Fruit fly (Drosophila melanogaster): ENCODE results near the gene RpL27A.

RpL27A gene

DNA sequence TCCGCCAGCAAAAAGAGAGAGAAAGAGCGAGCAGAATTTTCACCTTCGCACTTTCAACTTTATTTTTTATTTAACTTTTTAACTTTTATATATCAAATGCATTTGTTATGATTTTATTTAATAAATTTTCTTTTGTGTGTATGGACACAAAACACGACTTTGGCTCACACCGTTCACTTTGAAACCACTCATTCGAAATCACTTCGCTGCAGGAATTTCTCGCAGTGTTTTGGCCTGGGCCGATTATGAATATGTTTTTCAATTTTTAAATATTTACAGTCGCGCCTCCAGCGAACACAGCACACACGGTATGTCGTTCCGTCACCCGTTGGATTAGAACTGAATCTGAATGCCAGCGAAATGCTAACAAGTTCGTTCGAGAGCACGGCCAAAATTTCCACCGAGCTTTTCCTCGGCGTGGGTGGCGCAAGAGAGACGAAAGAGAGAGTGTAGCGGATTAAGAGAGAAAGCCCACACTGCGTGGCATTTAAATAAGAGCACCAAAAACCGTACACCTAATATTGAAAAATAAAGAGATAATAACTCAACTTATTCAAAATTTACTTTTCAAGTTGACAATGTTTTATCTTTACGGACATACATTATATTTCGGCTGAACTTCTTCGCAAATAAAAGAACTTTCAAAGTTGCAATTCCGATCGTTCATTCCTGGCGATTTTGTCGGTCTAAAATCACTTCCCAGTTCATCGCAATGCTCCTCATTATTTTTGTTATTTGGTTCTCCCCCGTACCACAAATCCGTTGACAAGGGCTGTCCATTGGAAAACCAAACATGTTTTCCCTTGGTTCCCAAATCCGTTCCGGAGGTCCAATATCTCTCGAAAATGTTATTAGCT lies 17.1 kb downstream of the RpL27A start, which contains the start of gene CG15431:
Gene CG15431, minus strand, starts transcription at position 402 of the 857 bp plus-strand sequence.
- no peak for TF ChIP-seq CTCF (optimal IDR thresholded peaks at IDR 0.05)
- TF ChIP-seq CG8478 (optimal IDR thresholded peaks at IDR 0.05): no peak

DNA sequence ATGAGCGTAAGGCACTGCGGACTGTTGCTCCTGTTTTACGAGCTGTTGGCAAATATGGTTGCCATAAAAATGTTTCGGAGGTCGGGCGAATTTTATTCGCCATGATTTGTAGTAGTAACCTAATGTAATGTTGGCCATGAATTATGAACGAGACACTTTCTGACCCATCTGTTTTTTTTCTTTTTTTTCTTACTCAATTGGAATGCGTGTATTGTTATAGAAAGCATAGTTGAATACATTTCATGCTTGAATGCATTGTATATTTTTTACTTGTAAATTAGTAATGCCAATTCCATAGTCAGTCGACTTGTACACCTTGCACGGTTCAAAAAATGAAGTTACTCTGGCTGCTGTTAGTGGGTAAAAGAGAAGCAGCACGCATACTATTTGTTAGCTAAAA lies 20.7 kb downstream of the RpL27A start, which contains the start of gene CG43056:
Gene CG43056, plus strand, starts transcription at position 301 of the 400 bp plus-strand sequence.
- TF ChIP-seq CTCF (optimal IDR thresholded peaks at IDR 0.05): no peak
- TF ChIP-seq CG8478 (optimal IDR thresholded peaks at IDR 0.05): no peak

DNA sequence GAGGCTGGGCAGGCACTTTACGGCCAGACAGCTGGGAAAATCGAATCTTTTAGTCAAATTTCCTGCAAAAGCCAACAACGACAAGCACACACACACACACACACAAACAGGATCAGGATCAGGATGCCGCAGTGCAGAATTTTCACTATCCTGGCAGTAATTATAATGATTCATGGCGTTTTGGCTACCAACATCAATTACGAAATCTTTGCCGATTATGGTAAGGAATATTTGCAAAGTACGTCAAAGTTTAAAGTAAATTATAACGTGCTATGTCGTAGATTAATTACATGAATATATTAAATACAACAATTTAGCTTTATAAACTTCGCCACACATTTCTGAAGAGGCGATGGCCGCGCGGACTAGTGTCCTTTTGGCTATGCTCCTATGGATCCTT lies 24.6 kb downstream of the RpL27A start, which contains the start of the genes CG34177 and CG34178:
Gene CG34177, plus strand, starts transcription at position 301 of the 400 bp plus-strand sequence.
Gene CG34178, plus strand, starts transcription at position 301 of the 400 bp plus-strand sequence.
- no peak for TF ChIP-seq CG8478 (optimal IDR thresholded peaks at IDR 0.05)
- no peak for TF ChIP-seq CTCF (optimal IDR thresholded peaks at IDR 0.05)

DNA sequence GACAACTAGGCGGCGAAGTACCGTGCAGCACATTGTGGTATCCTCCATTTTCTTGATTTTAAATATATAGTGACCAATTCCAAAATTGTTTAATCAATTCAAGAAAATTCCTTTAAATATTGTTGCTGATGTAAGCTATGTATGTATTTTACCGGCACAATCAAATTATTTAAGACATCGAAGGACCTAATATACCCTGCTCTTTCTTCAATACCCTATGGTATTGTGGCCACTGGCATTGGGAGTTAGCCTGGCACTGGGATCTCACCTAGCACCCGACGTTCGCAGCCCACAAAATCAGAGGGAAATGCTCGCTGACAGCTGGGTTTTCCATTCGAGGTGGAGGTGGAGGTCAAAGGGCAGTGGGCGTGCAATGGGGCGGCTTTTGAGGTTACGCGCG lies 36.0 kb downstream of the RpL27A start:
- TF ChIP-seq CG8478 (optimal IDR thresholded peaks at IDR 0.05) (no peak), CTCF (optimal IDR thresholded peaks at IDR 0.05) (no peak)

dm6 chr2L:4418819-4419218 lies 39.3 kb downstream of the RpL27A start:
- TF ChIP-seq CG8478 (optimal IDR thresholded peaks at IDR 0.05): no peak
- TF ChIP-seq CTCF (optimal IDR thresholded peaks at IDR 0.05): no peak

DNA sequence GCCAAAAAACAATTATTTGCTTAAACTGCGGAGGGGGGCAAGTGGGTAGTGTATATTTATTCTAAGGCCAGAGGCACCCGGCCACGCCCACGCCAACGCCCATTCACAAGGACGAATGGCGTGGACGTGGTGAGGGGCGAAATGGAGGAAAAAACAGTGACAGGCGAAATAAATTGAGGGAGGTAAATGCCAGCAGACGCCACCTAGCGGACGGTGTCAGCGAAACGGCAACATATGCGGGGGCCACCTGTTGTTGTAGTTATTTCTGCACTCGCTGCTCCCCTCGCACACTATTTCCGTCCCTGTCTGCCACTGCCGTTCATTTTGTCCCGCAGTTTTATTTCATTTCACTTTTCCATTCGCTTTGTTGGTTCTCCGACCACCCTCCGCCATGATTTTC lies 40.2 kb downstream of the RpL27A start:
- TF ChIP-seq CG8478 (optimal IDR thresholded peaks at IDR 0.05) (no peak), CTCF (optimal IDR thresholded peaks at IDR 0.05) (peak; percentile 87 to 94)

dm6 chr2L:4416903-4417302 lies 41.3 kb downstream of the RpL27A start:
- TF ChIP-seq CTCF (optimal IDR thresholded peaks at IDR 0.05) (no peak), CG8478 (optimal IDR thresholded peaks at IDR 0.05) (no peak)

dm6 chr2L:4416089-4416488 lies 42.1 kb downstream of the RpL27A start:
- TF ChIP-seq CG8478 (optimal IDR thresholded peaks at IDR 0.05) (no peak), CTCF (optimal IDR thresholded peaks at IDR 0.05) (no peak)

- no peak for TF ChIP-seq CG8478 (optimal IDR thresholded peaks at IDR 0.05)
- no peak for TF ChIP-seq CTCF (optimal IDR thresholded peaks at IDR 0.05)
Observed at dm6 chr2L:4414059-4414458, 44.1 kb downstream of the RpL27A start.

DNA sequence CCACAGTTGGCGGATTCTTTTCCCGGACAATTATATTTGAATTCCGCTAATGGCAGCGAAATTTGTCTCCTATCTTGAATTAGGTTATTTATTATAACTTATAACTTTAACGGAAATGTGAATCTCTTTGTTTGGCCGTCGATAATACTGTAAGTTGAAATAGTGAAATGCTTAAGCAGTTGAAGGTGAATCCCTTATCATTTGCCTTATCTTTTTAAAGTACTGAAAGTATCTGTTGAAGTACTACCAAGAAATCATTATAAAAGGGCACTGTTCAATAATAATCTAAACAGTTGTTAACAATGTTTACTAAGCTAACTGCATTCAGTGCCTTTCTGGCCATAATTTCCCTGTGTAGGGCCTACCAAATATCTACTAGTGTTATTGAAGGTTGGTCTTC lies 47.3 kb downstream of the RpL27A start, which contains the start of gene CG43055:
Gene CG43055, plus strand, starts transcription at position 301 of the 400 bp plus-strand sequence.
- no peak for TF ChIP-seq CTCF (optimal IDR thresholded peaks at IDR 0.05)
- no peak for TF ChIP-seq CG8478 (optimal IDR thresholded peaks at IDR 0.05)
